Fruit fly (Drosophila melanogaster) whole organism, prepupa: Measurements from ENCODE around the gene Parg.

ENCODE experiments used
- CG10631 ChIP-seq: fragments of 200-800 bp; sonication (Bioruptor generic); optimal IDR thresholded peaks from 2 replicates; lab custom pipeline; 2016; ENCODE audit warnings: missing biosample characterization, missing genetic modification characterization
- CG11294 ChIP-seq: fragments of 200-800 bp; sonication (Bioruptor generic); IDR thresholded peaks from 2 replicates; pipeline ENCODE4 v1.3.6; 2022; ENCODE audit warnings: missing biosample characterization, missing genetic modification characterization
- CG11902 ChIP-seq: fragments of 200-800 bp; sonication (Bioruptor generic); optimal IDR thresholded peaks from 3 replicates; lab custom pipeline; 2016; ENCODE audit warnings: missing biosample characterization, missing genetic modification characterization
- CG15336 ChIP-seq: fragments of 200-800 bp; sonication (Bioruptor generic); IDR thresholded peaks from 2 replicates; pipeline ENCODE4 v1.3.6; 2022; ENCODE audit warnings: missing biosample characterization, missing genetic modification characterization
- CG1621 ChIP-seq: fragments of 200-800 bp; sonication (Bioruptor generic); optimal IDR thresholded peaks from 3 replicates; lab custom pipeline; 2018; ENCODE audit warnings: missing biosample characterization, mild to moderate bottlenecking, missing genetic modification characterization
- CG16779 ChIP-seq: fragments of 200-800 bp; sonication (Bioruptor generic); optimal IDR thresholded peaks from 3 replicates; lab custom pipeline; 2017; ENCODE audit warnings: missing biosample characterization, mild to moderate bottlenecking, missing genetic modification characterization
- CG3032 ChIP-seq: fragments of 200-800 bp; optimal IDR thresholded peaks from 2 replicates; lab custom pipeline; 2019; ENCODE audit warnings: missing biosample characterization, mild to moderate bottlenecking, missing genetic modification characterization, moderate library complexity
- CG31627 ChIP-seq: fragments of 200-800 bp; sonication (Bioruptor generic); optimal IDR thresholded peaks from 3 replicates; lab custom pipeline; 2016; ENCODE audit warnings: missing biosample characterization, missing genetic modification characterization
- CG32006 ChIP-seq: fragments of 200-800 bp; sonication (Bioruptor generic); optimal IDR thresholded peaks from 3 replicates; lab custom pipeline; 2017; ENCODE audit warnings: missing biosample characterization, mild to moderate bottlenecking, missing genetic modification characterization
- CG34406 ChIP-seq: fragments of 200-800 bp; sonication (Bioruptor generic); optimal IDR thresholded peaks from 3 replicates; lab custom pipeline; 2016; ENCODE audit warnings: missing biosample characterization, missing genetic modification characterization
- CG3919 ChIP-seq: fragments of 200-800 bp; sonication (Bioruptor generic); optimal IDR thresholded peaks from 3 replicates; lab custom pipeline; 2016; ENCODE audit warnings: missing biosample characterization, missing genetic modification characterization
- CG4318 ChIP-seq: fragments of 200-800 bp; sonication (Bioruptor generic); optimal IDR thresholded peaks from 3 replicates; lab custom pipeline; 2017; ENCODE audit warnings: missing biosample characterization, mild to moderate bottlenecking, missing genetic modification characterization
- CG6163 ChIP-seq: fragments of 200-800 bp; sonication (Bioruptor generic); IDR thresholded peaks from 3 replicates; pipeline ENCODE4 v1.3.6; 2022; ENCODE audit warnings: missing biosample characterization, missing genetic modification characterization
- CG6276 ChIP-seq: fragments of 200-800 bp; sonication (Bioruptor generic); optimal IDR thresholded peaks from 2 replicates; lab custom pipeline; 2017; ENCODE audit warnings: missing biosample characterization, mild to moderate bottlenecking, missing genetic modification characterization
- CG6792 ChIP-seq: fragments of 200-800 bp; sonication (Bioruptor generic); optimal IDR thresholded peaks from 3 replicates; lab custom pipeline; 2016; ENCODE audit warnings: missing biosample characterization, missing genetic modification characterization
- CG6854 ChIP-seq: fragments of 200-800 bp; sonication (Bioruptor generic); optimal IDR thresholded peaks from 2 replicates; lab custom pipeline; 2017; ENCODE audit warnings: missing biosample characterization, mild to moderate bottlenecking, missing genetic modification characterization
- CG8119 ChIP-seq: fragments of 200-800 bp; sonication (Bioruptor generic); IDR thresholded peaks from 3 replicates; pipeline ENCODE4 v1.3.6; 2022; ENCODE audit warnings: missing biosample characterization, missing genetic modification characterization
- CG8319 ChIP-seq: fragments of 200-800 bp; sonication (Bioruptor generic); optimal IDR thresholded peaks from 3 replicates; lab custom pipeline; 2016; ENCODE audit warnings: missing biosample characterization, missing genetic modification characterization
- Eip75B ChIP-seq: fragments of 200-800 bp; sonication (Bioruptor generic); optimal IDR thresholded peaks from 3 replicates; lab custom pipeline; 2016; ENCODE audit warnings: missing biosample characterization, missing genetic modification characterization
- Eip78C ChIP-seq: fragments of 200-800 bp; sonication (Bioruptor generic); peaks from one replicate; lab custom pipeline; 2016; ENCODE audit warnings: missing biosample characterization, missing genetic modification characterization
- Ets21C ChIP-seq: fragments of 200-800 bp; sonication (Bioruptor generic); optimal IDR thresholded peaks from 3 replicates; lab custom pipeline; 2016; ENCODE audit warnings: missing biosample characterization, missing genetic modification characterization
- Ets96B ChIP-seq: fragments of 200-800 bp; optimal IDR thresholded peaks from 2 replicates; lab custom pipeline; 2019; ENCODE audit warnings: missing biosample characterization, mild to moderate bottlenecking, missing genetic modification characterization, moderate library complexity
- Gug ChIP-seq: fragments of 200-800 bp; sonication (Bioruptor generic); IDR thresholded peaks from 2 replicates; pipeline ENCODE4 v1.3.6; 2022; ENCODE audit warnings: missing biosample characterization, missing genetic modification characterization
- Hr38 ChIP-seq: sonication (Bioruptor generic); optimal IDR thresholded peaks from 2 replicates; lab custom pipeline; 2016; ENCODE audit warnings: missing biosample characterization, missing genetic modification characterization
- Hr39 ChIP-seq: fragments of 200-800 bp; sonication (Bioruptor generic); optimal IDR thresholded peaks from 2 replicates; lab custom pipeline; 2016; ENCODE audit warnings: missing biosample characterization, missing genetic modification characterization
- Hr4 ChIP-seq: fragments of 200-800 bp; sonication (Bioruptor generic); optimal IDR thresholded peaks from 3 replicates; lab custom pipeline; 2016; ENCODE audit warnings: missing biosample characterization, missing genetic modification characterization
- Lpt ChIP-seq: fragments of 200-800 bp; sonication (Bioruptor generic); optimal IDR thresholded peaks from 3 replicates; lab custom pipeline; 2016; ENCODE audit warnings: missing biosample characterization, missing genetic modification characterization
- Met ChIP-seq: fragments of 200-800 bp; sonication (Bioruptor generic); optimal IDR thresholded peaks from 3 replicates; lab custom pipeline; 2016; ENCODE audit warnings: missing biosample characterization, missing genetic modification characterization
- OdsH ChIP-seq: fragments of 200-800 bp; sonication (Bioruptor generic); optimal IDR thresholded peaks from 3 replicates; lab custom pipeline; 2016; ENCODE audit warnings: missing biosample characterization, missing genetic modification characterization
- Smox ChIP-seq: fragments of 200-800 bp; sonication (Bioruptor generic); optimal IDR thresholded peaks from 3 replicates; lab custom pipeline; 2016; ENCODE audit warnings: missing biosample characterization, missing genetic modification characterization
- Sox102F ChIP-seq: fragments of 200-800 bp; sonication (Bioruptor generic); optimal IDR thresholded peaks from 2 replicates; lab custom pipeline; 2016; ENCODE audit warnings: missing biosample characterization, mild to moderate bottlenecking, missing genetic modification characterization
- Sox15 ChIP-seq: fragments of 200-800 bp; sonication (Bioruptor generic); optimal IDR thresholded peaks from 3 replicates; lab custom pipeline; 2016; ENCODE audit warnings: missing biosample characterization, missing genetic modification characterization
- achi ChIP-seq: fragments of 200-800 bp; sonication (Bioruptor generic); optimal IDR thresholded peaks from 3 replicates; lab custom pipeline; 2016; ENCODE audit warnings: missing biosample characterization, missing genetic modification characterization
- acj6 ChIP-seq: fragments of 200-800 bp; sonication (Bioruptor generic); optimal IDR thresholded peaks from 3 replicates; lab custom pipeline; 2016; ENCODE audit warnings: missing biosample characterization, missing genetic modification characterization
- dac ChIP-seq: fragments of 200-800 bp; sonication (Bioruptor generic); optimal IDR thresholded peaks from 2 replicates; lab custom pipeline; 2017; ENCODE audit warnings: missing biosample characterization, mild to moderate bottlenecking, missing genetic modification characterization
- eg ChIP-seq: fragments of 200-800 bp; sonication (Bioruptor generic); IDR thresholded peaks from 3 replicates; pipeline ENCODE4 v1.3.6; 2022; ENCODE audit warnings: missing biosample characterization, missing genetic modification characterization
- fd85E ChIP-seq: fragments of 200-800 bp; sonication (Bioruptor generic); optimal IDR thresholded peaks from 3 replicates; lab custom pipeline; 2016; ENCODE audit warnings: missing biosample characterization, missing genetic modification characterization
- fkh ChIP-seq: fragments of 200-800 bp; sonication (Bioruptor generic); optimal IDR thresholded peaks from 3 replicates; lab custom pipeline; 2017; ENCODE audit warnings: missing biosample characterization, mild to moderate bottlenecking, missing genetic modification characterization, moderate library complexity
- net ChIP-seq: fragments of 200-800 bp; sonication (Bioruptor generic); optimal IDR thresholded peaks from 3 replicates; lab custom pipeline; 2016; ENCODE audit warnings: missing biosample characterization, missing genetic modification characterization
- pdm3 ChIP-seq: fragments of 200-800 bp; sonication (Bioruptor generic); optimal IDR thresholded peaks from 3 replicates; lab custom pipeline; 2016; ENCODE audit warnings: missing biosample characterization, missing genetic modification characterization
- salr ChIP-seq, 2 experiments: fragments of 200-800 bp; sonication (Bioruptor generic); optimal IDR thresholded peaks; 3 replicates each; lab custom pipeline; 2016 to 2018; ENCODE audit warnings: missing biosample characterization in 2 of 2, missing genetic modification characterization in 2 of 2, mild to moderate bottlenecking in 1 of 2
- ss ChIP-seq, 2 experiments: fragments of 200-800 bp; sonication (Bioruptor generic); optimal IDR thresholded peaks; 2 replicates in 1 of 2; 3 replicates in 1 of 2; lab custom pipeline; 2017 to 2018; ENCODE audit warnings: mild to moderate bottlenecking in 2 of 2, missing biosample characterization in 2 of 2, missing genetic modification characterization in 2 of 2, moderate library complexity in 1 of 2
- svp ChIP-seq: fragments of 200-800 bp; sonication (Bioruptor generic); peaks from one replicate; lab custom pipeline; 2016; ENCODE audit warnings: missing biosample characterization, missing genetic modification characterization
- topi ChIP-seq: fragments of 200-800 bp; sonication (Bioruptor generic); optimal IDR thresholded peaks from 3 replicates; lab custom pipeline; 2016; ENCODE audit warnings: missing biosample characterization, missing genetic modification characterization
- vri ChIP-seq: fragments of 200-800 bp; sonication (Bioruptor generic); optimal IDR thresholded peaks from 3 replicates; lab custom pipeline; 2016; ENCODE audit warnings: missing biosample characterization, mild to moderate bottlenecking, missing genetic modification characterization

Parg gene

DNA sequence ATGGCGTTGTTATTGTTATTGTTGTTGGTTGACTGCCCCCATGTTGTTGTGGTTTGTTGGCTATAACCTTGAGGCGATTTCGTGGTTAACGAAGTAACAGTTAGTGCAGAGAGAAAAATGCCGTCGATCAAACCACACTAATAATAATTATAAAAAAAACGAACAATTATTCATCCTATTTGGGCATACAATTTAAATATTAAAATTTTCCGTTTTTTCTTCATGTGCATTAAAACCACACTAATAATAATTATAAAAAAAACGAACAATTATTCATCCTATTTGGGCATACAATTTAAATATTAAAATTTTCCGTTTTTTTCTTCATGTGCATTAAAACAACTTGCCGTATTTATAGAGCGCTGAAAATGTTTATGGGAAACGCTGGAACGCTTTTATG is 43.7 kb upstream of the Parg start:
- TF ChIP-seq OdsH (GFP tag; lab: Kevin White, UChicago) = peak; percentile 2
- TF ChIP-seq CG15336 (GFP tag; lab: Robert Waterston, UW) = 0 out of 2 replicates have a peak, but pooled peaks have one; percentile 7
- 0 out of 3 replicates have a peak, but pooled peaks have one; percentile 10 for TF ChIP-seq eg (GFP tag; lab: Robert Waterston, UW)
- TF ChIP-seq pdm3 (GFP tag; lab: Kevin White, UChicago) = peak; percentile 23
- TF ChIP-seq Hr4 = peak; percentile 27
- peak; percentile 74 for TF ChIP-seq Eip78C (GFP tag; lab: Kevin White, UChicago)
- TF ChIP-seq CG32006 (GFP tag; lab: Kevin White, UChicago) = peak; percentile 34
- peak; percentile 40 for TF ChIP-seq svp (GFP tag; lab: Kevin White, UChicago)

DNA sequence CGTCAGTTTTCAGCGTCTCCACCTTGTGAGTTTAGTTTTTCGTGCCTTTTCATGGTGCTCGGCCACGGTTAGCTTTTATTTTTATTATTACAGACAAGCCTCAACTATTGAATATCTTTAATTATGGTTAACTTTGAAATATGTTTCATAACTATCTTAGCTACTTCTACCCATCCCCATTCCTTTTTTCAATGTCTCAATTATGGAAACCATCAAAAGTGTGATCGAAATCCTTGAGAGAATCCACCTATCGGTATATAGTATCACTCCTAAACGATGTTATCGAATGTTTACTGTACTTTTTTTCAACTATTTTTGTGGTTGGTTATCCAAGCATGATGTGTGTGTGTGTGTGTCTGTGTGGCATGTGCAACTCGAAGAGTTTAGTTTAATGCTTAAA is 42.7 kb upstream of the Parg start:
- TF ChIP-seq eg (GFP tag; lab: Robert Waterston, UW) = peak; percentile 67
- TF ChIP-seq CG3919 = no peak
- no peak for TF ChIP-seq Sox15 (GFP tag; lab: Kevin White, UChicago)
- TF ChIP-seq OdsH (GFP tag; lab: Kevin White, UChicago) = peak; percentile 5
- TF ChIP-seq CG3032 (tag; lab: Kevin White, UChicago) = no peak
- no peak for TF ChIP-seq CG11902
- no peak for TF ChIP-seq CG31627
- TF ChIP-seq Ets96B = no peak
- no peak for TF ChIP-seq Ets21C (GFP tag; lab: Kevin White, UChicago)
- peak; percentile 24 for TF ChIP-seq pdm3 (GFP tag; lab: Kevin White, UChicago)
- TF ChIP-seq CG11294 (GFP tag; lab: Robert Waterston, UW) = peak; percentile 20; the same call in 1 of the 2 replicates
- peak; percentile 77 for TF ChIP-seq Hr4
- TF ChIP-seq CG4318 (GFP tag; lab: Kevin White, UChicago) = peak; percentile 73
- no peak for TF ChIP-seq Smox (GFP tag; lab: Kevin White, UChicago)
- TF ChIP-seq dac = peak; percentile 52
- TF ChIP-seq CG6276 = peak; percentile 61
- TF ChIP-seq CG8119 = peak; percentile 77
- peak; percentile 69 for TF ChIP-seq Eip78C (GFP tag; lab: Kevin White, UChicago)
- peak in 1 of 2 experiments; percentile 31 for TF ChIP-seq salr (GFP tag; optimal IDR thresholded peaks at IDR 0.05; lab: Kevin White, UChicago)
- peak; percentile 34; the same call in 1 of the 3 replicates for TF ChIP-seq CG6163 (GFP tag; lab: Robert Waterston, UW)
- TF ChIP-seq CG34406 (GFP tag; lab: Kevin White, UChicago) = no peak
- peak; percentile 74 for TF ChIP-seq CG32006 (GFP tag; lab: Kevin White, UChicago)
- TF ChIP-seq fkh = no peak
- TF ChIP-seq Lpt = peak; percentile 54
- TF ChIP-seq Hr38 (GFP tag; lab: Kevin White, UChicago) = no peak
- peak; percentile 10 for TF ChIP-seq net (GFP tag; lab: Kevin White, UChicago)
- peak; percentile 75 for TF ChIP-seq CG15336 (GFP tag; lab: Robert Waterston, UW)
- TF ChIP-seq, all 60 proteins: peak for 16

DNA sequence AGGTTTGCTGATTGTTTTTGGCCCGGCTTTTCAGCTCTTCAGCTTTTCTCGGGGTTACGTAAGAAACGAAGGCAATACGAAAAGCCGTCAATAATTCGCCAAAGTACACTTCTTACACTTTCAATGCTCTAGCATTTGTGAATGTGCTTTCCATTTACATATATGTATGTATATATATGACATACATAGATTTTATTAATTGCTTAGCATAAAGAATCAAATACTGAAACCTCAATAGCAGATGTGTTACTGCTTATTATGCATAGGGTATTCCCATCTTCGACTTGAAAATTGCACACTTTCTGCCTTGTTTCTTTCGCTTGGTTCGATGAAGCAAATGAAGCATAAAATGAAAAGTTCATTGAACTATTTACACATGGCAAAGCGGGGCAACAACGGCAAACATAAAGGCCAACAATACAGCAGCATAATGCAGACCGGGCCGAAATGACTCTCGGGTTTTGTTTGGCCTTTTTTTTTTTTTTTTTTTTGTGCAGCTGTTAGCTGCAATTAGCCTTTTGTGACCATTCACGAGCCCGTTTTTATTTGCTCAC is 39.3 kb upstream of the Parg start:
- TF ChIP-seq CG8319 (no peak), Eip78C (GFP tag; lab: Kevin White, UChicago) (peak; percentile 82), fkh (no peak), Gug (no peak), Hr39 (no peak), CG6792 (no peak), Met (GFP tag; lab: Kevin White, UChicago) (peak; percentile 38), fd85E (no peak), OdsH (GFP tag; lab: Kevin White, UChicago) (peak; percentile 36), ss (GFP tag; optimal IDR thresholded peaks at IDR 0.05; lab: Kevin White, UChicago) (no peak), pdm3 (GFP tag; lab: Kevin White, UChicago) (peak; percentile 40), CG11294 (GFP tag; lab: Robert Waterston, UW) (no peak), Hr38 (GFP tag; lab: Kevin White, UChicago) (no peak), CG16779 (no peak), CG3919 (no peak), vri (GFP tag; lab: Kevin White, UChicago) (peak; percentile 28), Lpt (no peak), CG4318 (GFP tag; lab: Kevin White, UChicago) (peak; percentile 21), svp (GFP tag; lab: Kevin White, UChicago) (peak; percentile 65), CG1621 (tag; lab: Kevin White, UChicago) (no peak), acj6 (GFP tag; lab: Kevin White, UChicago) (no peak), Eip75B (GFP tag; lab: Kevin White, UChicago) (no peak), CG6854 (no peak), CG6163 (GFP tag; lab: Robert Waterston, UW) (no peak), CG11902 (no peak), net (GFP tag; lab: Kevin White, UChicago) (no peak), CG32006 (GFP tag; lab: Kevin White, UChicago) (no peak), topi (GFP tag; lab: Kevin White, UChicago) (peak; percentile 9), achi (GFP tag; lab: Kevin White, UChicago) (no peak), Hr4 (peak; percentile 52), Sox102F (GFP tag; lab: Kevin White, UChicago) (peak; percentile 18), CG10631 (no peak), dac (no peak), CG15336 (GFP tag; lab: Robert Waterston, UW) (peak; percentile 65), CG31627 (no peak)
